Worm (Caenorhabditis elegans): ENCODE results near the gene irld-64.

DNA sequence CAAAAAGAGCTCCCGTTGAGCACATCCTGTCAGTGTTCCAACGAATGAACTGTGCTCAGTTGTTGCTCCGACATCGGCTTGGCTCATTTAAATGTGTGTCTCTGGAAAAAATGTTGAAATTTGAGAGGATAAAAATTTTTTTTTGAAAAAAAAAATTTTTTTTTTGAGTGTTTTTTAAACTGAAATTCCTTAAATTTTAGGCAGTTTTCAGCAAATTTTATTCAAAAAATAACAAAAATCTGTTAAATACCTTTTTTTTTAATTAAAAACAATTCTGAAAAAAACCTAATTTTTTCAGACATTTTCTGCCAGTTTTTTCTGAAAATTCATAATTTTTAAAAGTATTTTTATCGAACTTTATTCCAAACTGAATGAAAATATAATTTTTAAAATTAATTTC, 45.6 kb downstream of the irld-64 start, which contains the start of gene pigw-1:
- TF ChIP-seq pes-1 (GFP tag; IDR thresholded peaks at IDR 0.05), result no peak
- no peak for TF ChIP-seq ama-1 (optimal IDR thresholded peaks at IDR 0.05)
- TF ChIP-seq tra-4 (tag; optimal IDR thresholded peaks at IDR 0.05), result no peak
- no peak for TF ChIP-seq ceh-13 (GFP tag; optimal IDR thresholded peaks at IDR 0.05)
- TF ChIP-seq scrt-1 (GFP tag; IDR thresholded peaks at IDR 0.05), result no peak
- no peak for TF ChIP-seq tbx-37 (GFP tag; conservative IDR thresholded peaks at IDR 0.05)
- no peak for TF ChIP-seq ets-7 (tag; optimal IDR thresholded peaks at IDR 0.05)
- no peak for TF ChIP-seq flt-1 (GFP tag; IDR thresholded peaks at IDR 0.05)
- no peak for TF ChIP-seq sea-1 (GFP tag; conservative IDR thresholded peaks at IDR 0.05)
- TF ChIP-seq hnd-1 (tag; optimal IDR thresholded peaks at IDR 0.05), result no peak
- no peak for TF ChIP-seq ceh-36 (tag; optimal IDR thresholded peaks at IDR 0.05)
